Fruit fly (Drosophila melanogaster) S2 (cell line): ENCODE data around the gene mRpL40.

ENCODE experiments used
- CG8478 ChIP-seq: fragments of >200 bp; optimal IDR thresholded peaks from 2 replicates; lab custom pipeline; 2018
- CTCF ChIP-seq, 2 experiments: fragments of >200 bp; optimal IDR thresholded peaks; 2 replicates each; lab custom pipeline; 2018

The mRpL40 gene

DNA sequence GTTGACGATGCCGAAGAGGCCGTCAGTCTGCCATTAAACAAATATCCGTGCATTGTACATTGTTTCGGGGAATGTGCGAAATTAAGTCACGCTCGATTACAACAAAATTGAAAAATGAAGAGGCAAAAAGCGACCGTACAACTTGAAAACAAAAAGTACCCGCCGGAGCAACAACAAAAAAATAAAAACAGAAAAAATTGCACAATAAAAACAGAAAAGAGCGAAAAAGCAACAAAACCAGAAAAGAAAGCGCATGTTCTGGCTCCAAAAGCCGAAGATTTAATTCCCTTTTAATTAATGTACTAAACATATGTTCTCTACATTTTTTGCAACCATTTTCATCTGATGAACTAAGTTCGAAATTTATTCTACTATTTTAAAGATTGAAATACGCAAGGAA, 48.8 kb downstream of the mRpL40 start:
- no peak for TF ChIP-seq CG8478 (lab: Kevin White, UChicago)
- no peak for TF ChIP-seq CTCF (optimal IDR thresholded peaks at IDR 0.05; lab: Kevin White, UChicago)

DNA sequence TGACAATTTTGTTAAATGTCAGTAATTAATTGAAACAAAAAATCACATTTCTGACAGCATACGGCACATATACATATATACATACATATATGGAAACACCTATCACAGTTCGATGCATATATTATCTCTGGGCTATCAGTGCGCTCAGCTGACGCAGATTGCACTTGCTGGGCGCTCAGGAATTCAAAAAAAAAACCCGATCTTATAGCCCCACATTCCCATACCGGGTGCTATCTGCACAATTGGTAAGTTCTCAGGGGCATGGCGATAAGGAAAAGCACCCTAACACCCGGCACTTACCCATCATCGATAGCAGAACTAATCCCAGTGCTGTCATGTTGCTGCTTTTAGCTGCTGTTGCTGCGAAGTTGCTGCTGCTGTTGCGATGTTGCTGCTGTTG, 49.6 kb downstream of the mRpL40 start:
- TF ChIP-seq CTCF (optimal IDR thresholded peaks at IDR 0.05; lab: Kevin White, UChicago) = no peak
- no peak for TF ChIP-seq CG8478 (lab: Kevin White, UChicago)
